Worm (Caenorhabditis elegans): ENCODE data around the gene unc-30.

ce11 chrIV:13078342-13078741 is 40.4 kb upstream of the unc-30 start:
- TF ChIP-seq unc-62 (GFP tag; optimal IDR thresholded peaks at IDR 0.05) (no peak), nhr-77 (tag; optimal IDR thresholded peaks at IDR 0.05) (no peak)

Measured in whole organism, L3 larva.